Worm (Caenorhabditis elegans) whole organism, L4 larva: ENCODE measurements around the gene zip-3.

Experiments
- ama-1 ChIP-seq: fragments of 150-350 bp; optimal IDR thresholded peaks from 2 replicates; lab custom pipeline; 2014; ENCODE audit warnings: inconsistent platforms, mixed read lengths
- ceh-82 ChIP-seq: sonication (generic microtip); optimal IDR thresholded peaks from 2 replicates; lab custom pipeline; 2017; ENCODE audit warnings: missing biosample characterization, missing genetic modification characterization
- dpl-1 ChIP-seq: fragments of 150-350 bp; optimal IDR thresholded peaks from 2 replicates; lab custom pipeline; 2014; ENCODE audit warnings: missing biosample characterization, missing genetic modification reagents, missing genetic modification characterization
- lin-29 ChIP-seq: fragments of 200-800 bp; sonication (Bioruptor generic); IDR thresholded peaks from 2 replicates; pipeline ENCODE4 v1.3.6; 2022; ENCODE audit warnings: missing genetic modification reagents, missing genetic modification characterization, missing compliant biosample characterization
- lsy-2 ChIP-seq, 2 experiments: fragments of 150-350 bp in 1 of 2; sonication (generic microtip) in 1 of 2; optimal IDR thresholded peaks; 2 replicates each; lab custom pipeline; 2014 to 2017; ENCODE audit warnings: missing biosample characterization in 2 of 2, missing genetic modification characterization in 2 of 2
- mep-1 ChIP-seq: fragments of 150-350 bp; sonication (generic microtip); optimal IDR thresholded peaks from 3 replicates; lab custom pipeline; 2014; ENCODE audit warnings: missing biosample characterization, missing genetic modification characterization
- mxl-3 ChIP-seq: fragments of 200-800 bp; sonication (Bioruptor generic); optimal IDR thresholded peaks from 2 replicates; lab custom pipeline; 2018; ENCODE audit warnings: mild to moderate bottlenecking, missing genetic modification characterization, missing compliant biosample characterization
- nhr-10 ChIP-seq: fragments of 150-350 bp; optimal IDR thresholded peaks from 2 replicates; lab custom pipeline; 2014; ENCODE audit warnings: missing biosample characterization, missing genetic modification characterization
- nhr-11 ChIP-seq: fragments of 150-350 bp; optimal IDR thresholded peaks from 2 replicates; lab custom pipeline; 2014; ENCODE audit warnings: missing biosample characterization, missing genetic modification characterization
- tag-97 ChIP-seq: fragments of 200-800 bp; sonication (Bioruptor generic); IDR thresholded peaks from 2 replicates; pipeline ENCODE4 v1.3.6; 2022; ENCODE audit warnings: missing genetic modification characterization, missing compliant biosample characterization
- ztf-11 ChIP-seq: fragments of 150-350 bp; optimal IDR thresholded peaks from 2 replicates; lab custom pipeline; 2014; ENCODE audit warnings: missing biosample characterization, missing genetic modification characterization

DNA sequence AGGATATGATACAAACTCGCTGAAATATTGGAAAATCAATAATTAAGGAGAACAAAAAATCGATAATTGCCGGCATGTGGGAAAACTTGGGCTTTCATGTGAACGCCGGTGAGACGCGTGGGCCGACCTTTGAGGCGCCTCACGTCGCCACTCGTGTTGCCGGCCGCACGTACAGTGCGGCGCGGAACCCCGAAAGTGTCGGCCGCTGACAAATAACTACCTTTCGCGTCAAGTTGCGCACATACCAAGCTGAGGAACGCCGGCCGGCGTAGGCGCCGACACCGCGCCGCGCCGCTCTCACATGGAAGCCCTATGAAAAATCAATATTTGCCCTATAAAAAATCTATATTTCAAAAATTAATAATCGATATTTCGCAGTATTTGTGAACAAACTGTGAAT is 19.0 kb downstream of the zip-3 start:
- TF ChIP-seq tag-97 (GFP tag; lab: Robert Waterston, UW) = no peak
- TF ChIP-seq lin-29 (GFP tag; lab: Robert Waterston, UW) = no peak
- TF ChIP-seq nhr-11 (tag; lab: Kevin White, UChicago) = no peak
- no peak for TF ChIP-seq nhr-10 (tag; lab: Kevin White, UChicago)
- no peak for TF ChIP-seq ztf-11 (tag; lab: Kevin White, UChicago)
- no peak for TF ChIP-seq mep-1 (tag; lab: Kevin White, UChicago)
- TF ChIP-seq mxl-3 (GFP tag; lab: Kevin White, UChicago) = no peak
- TF ChIP-seq lsy-2 (tag; optimal IDR thresholded peaks at IDR 0.05; lab: Kevin White, UChicago) = no peak
- no peak for TF ChIP-seq ama-1 (lab: Kevin White, UChicago)
- TF ChIP-seq dpl-1 (GFP tag; lab: Kevin White, UChicago) = no peak
- TF ChIP-seq ceh-82 (tag; lab: Kevin White, UChicago) = no peak
